Fruit fly (Drosophila melanogaster): ENCODE measurements around the gene PolI.

PolI gene

DNA sequence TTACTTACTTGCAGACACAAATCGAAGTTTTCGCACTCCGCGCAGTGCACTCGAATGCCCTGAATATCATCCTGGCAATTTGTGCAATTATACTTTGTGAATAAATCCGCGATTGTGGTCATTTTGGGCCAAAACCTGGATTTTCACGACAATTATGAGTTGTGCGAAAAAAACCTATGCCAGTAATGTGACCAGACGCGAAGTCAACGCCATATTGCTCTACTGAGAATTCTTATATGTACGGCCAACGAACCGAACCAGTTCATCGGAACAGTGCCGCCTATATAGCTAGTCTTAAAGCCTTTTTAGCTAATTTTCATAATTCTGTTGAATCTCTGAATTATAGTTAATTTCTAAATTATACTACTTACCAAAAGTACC lies 7.0 kb downstream of the PolI start, which contains the start of gene Ada2b:
Gene Ada2b (minus strand): TSS at position 214 of the 381 bp plus-strand sequence.
- TF ChIP-seq dl (GFP tag; optimal IDR thresholded peaks at IDR 0.05; ENCODE audit: insufficient read depth in 1 of 2, partially characterized antibody in 2 of 2) (no peak), woc (GFP tag; optimal IDR thresholded peaks at IDR 0.05) (peak; percentile 51), fru (GFP tag; optimal IDR thresholded peaks at IDR 0.05) (peak; percentile 70), Vsx2 (GFP tag; optimal IDR thresholded peaks at IDR 0.05; ENCODE audit: partially characterized antibody) (no peak), Myc (optimal IDR thresholded peaks at IDR 0.05) (peak; percentile 83), Hnf4 (GFP tag; optimal IDR thresholded peaks at IDR 0.05) (no peak), tai (GFP tag; optimal IDR thresholded peaks at IDR 0.05) (no peak), CrebA (GFP tag; optimal IDR thresholded peaks at IDR 0.05; ENCODE audit: borderline replicate concordance) (no peak), lola (GFP tag; optimal IDR thresholded peaks at IDR 0.05) (no peak)

DNA sequence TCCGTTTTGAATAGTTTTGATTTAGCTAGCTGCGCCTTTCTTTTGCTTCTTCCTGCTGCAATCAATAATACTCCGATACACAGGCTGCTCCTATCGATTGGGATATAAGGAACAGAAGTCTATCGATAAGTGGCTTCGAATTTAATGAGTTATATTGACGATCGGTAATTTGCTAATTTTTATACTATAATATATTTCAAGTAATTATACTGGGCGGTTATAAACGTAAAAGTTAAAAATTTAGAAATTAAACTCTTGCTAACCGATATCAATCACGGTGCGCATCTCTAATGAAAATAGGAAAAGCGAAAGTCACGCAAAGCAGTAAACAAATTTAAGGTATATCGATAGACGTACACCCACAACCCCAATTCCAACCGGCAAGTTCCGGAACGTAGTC lies 10.4 kb downstream of the PolI start, which contains the start of the genes CG9636, CG18749 and CG33722:
Gene CG9636 (minus strand): TSS at position 73 of the 400 bp plus-strand sequence.
Gene CG18749 (plus strand): TSS at position 336 of the 400 bp plus-strand sequence.
Gene CG33722 (plus strand): TSS at position 336 of the 400 bp plus-strand sequence.
- TF ChIP-seq Vsx2 (GFP tag; optimal IDR thresholded peaks at IDR 0.05; ENCODE audit: partially characterized antibody) (no peak), brk (GFP tag; optimal IDR thresholded peaks at IDR 0.05) (peak; percentile 93), HLH106 (tag; optimal IDR thresholded peaks at IDR 0.05) (peak; percentile 72), foxo (GFP tag; optimal IDR thresholded peaks at IDR 0.05) (peak; percentile 23 to 80), lola (GFP tag; optimal IDR thresholded peaks at IDR 0.05) (no peak), CG9705 (GFP tag; optimal IDR thresholded peaks at IDR 0.05) (peak; percentile 50), Sp1 (GFP tag; optimal IDR thresholded peaks at IDR 0.05) (peak; percentile 67), fru (GFP tag; optimal IDR thresholded peaks at IDR 0.05) (peak; percentile 70), Jra (GFP tag; optimal IDR thresholded peaks at IDR 0.05) (peak; percentile 81), dsf (GFP tag; optimal IDR thresholded peaks at IDR 0.05; ENCODE audit: borderline replicate concordance) (peak; percentile 71), sage (GFP tag; optimal IDR thresholded peaks at IDR 0.05) (peak; percentile 83), Hnf4 (GFP tag; optimal IDR thresholded peaks at IDR 0.05) (peak; percentile 89), rgr (GFP tag; optimal IDR thresholded peaks at IDR 0.05) (peak; percentile 83), Hr78 (GFP tag; optimal IDR thresholded peaks at IDR 0.05) (no peak), dl (GFP tag; optimal IDR thresholded peaks at IDR 0.05; ENCODE audit: insufficient read depth in 1 of 2, partially characterized antibody in 2 of 2) (no peak), psq (GFP tag; optimal IDR thresholded peaks at IDR 0.05) (peak; percentile 81), jim (GFP tag; optimal IDR thresholded peaks at IDR 0.05) (no peak), usp (GFP tag; optimal IDR thresholded peaks at IDR 0.05) (no peak), dmrt93B (GFP tag; optimal IDR thresholded peaks at IDR 0.05) (no peak), Dif (GFP tag; optimal IDR thresholded peaks at IDR 0.05; ENCODE audit: partially characterized antibody) (no peak), Myc (optimal IDR thresholded peaks at IDR 0.05) (peak; percentile 36), h (GFP tag; optimal IDR thresholded peaks at IDR 0.05) (peak; percentile 89), GATAd (GFP tag; optimal IDR thresholded peaks at IDR 0.05) (no peak), CG32264 (GFP tag; optimal IDR thresholded peaks at IDR 0.05) (peak; percentile 40), Dfd (GFP tag; optimal IDR thresholded peaks at IDR 0.05) (no peak), OdsH (GFP tag; optimal IDR thresholded peaks at IDR 0.05) (peak; percentile 81), Rel (GFP tag; optimal IDR thresholded peaks at IDR 0.05) (peak; percentile 62), Rel (tag; optimal IDR thresholded peaks at IDR 0.05) (peak; percentile 87), woc (GFP tag; optimal IDR thresholded peaks at IDR 0.05) (peak; percentile 70), N (GFP tag; optimal IDR thresholded peaks at IDR 0.05) (no peak), Abd-B (GFP tag; optimal IDR thresholded peaks at IDR 0.05) (no peak), pan (optimal IDR thresholded peaks at IDR 0.05) (no peak), br (GFP tag; optimal IDR thresholded peaks at IDR 0.05) (peak; percentile 73), Mio (GFP tag; optimal IDR thresholded peaks at IDR 0.05) (no peak), ey (GFP tag; optimal IDR thresholded peaks at IDR 0.05) (peak; percentile 67), CrebA (GFP tag; optimal IDR thresholded peaks at IDR 0.05; ENCODE audit: borderline replicate concordance) (no peak), sv (GFP tag; optimal IDR thresholded peaks at IDR 0.05) (peak; percentile 62), tai (GFP tag; optimal IDR thresholded peaks at IDR 0.05) (no peak), Hr83 (GFP tag; optimal IDR thresholded peaks at IDR 0.05; ENCODE audit: poor library complexity, severe bottlenecking) (no peak)

Data from whole organism, wandering third instar larva.